Worm (Caenorhabditis elegans) whole organism, L4 larva: ENCODE data around the gene Y77E11A.12.
A peak's percentile ranks its signal among the peaks of the same experiment; 100 is the strongest.

ENCODE experiments used
- F10B5.3 ChIP-seq: sonication (generic microtip); optimal IDR thresholded peaks from 2 replicates; lab custom pipeline; 2016; ENCODE audit warnings: mild to moderate bottlenecking, missing genetic modification characterization, missing compliant biosample characterization
- F37D6.2 ChIP-seq: sonication (generic microtip); optimal IDR thresholded peaks from 2 replicates; lab custom pipeline; 2016; ENCODE audit warnings: mild to moderate bottlenecking, missing genetic modification characterization, missing compliant biosample characterization
- R02D3.7 ChIP-seq: fragments of 150-350 bp; sonication (generic microtip); optimal IDR thresholded peaks from 3 replicates; lab custom pipeline; 2014; ENCODE audit warnings: missing biosample characterization, missing genetic modification characterization
- T20F7.1 ChIP-seq: fragments of 200-800 bp; sonication (Bioruptor generic); optimal IDR thresholded peaks from 2 replicates; lab custom pipeline; 2018; ENCODE audit warnings: mild to moderate bottlenecking, missing genetic modification characterization, missing compliant biosample characterization
- T26A8.4 ChIP-seq: fragments of 200-800 bp; sonication (Bioruptor generic); IDR thresholded peaks from 2 replicates; pipeline ENCODE4 v1.3.6; 2022; ENCODE audit warnings: missing genetic modification characterization, missing compliant biosample characterization
- Y48G9A.11 ChIP-seq: fragments of 200-800 bp; sonication (Bioruptor generic); IDR thresholded peaks from 2 replicates; pipeline ENCODE4 v1.3.6; 2022; ENCODE audit warnings: missing genetic modification reagents, missing genetic modification characterization, missing compliant biosample characterization
- ZK337.2 ChIP-seq: fragments of 200-800 bp; sonication (Bioruptor generic); IDR thresholded peaks from 2 replicates; pipeline ENCODE4 v1.3.6; 2022; ENCODE audit warnings: missing genetic modification reagents, missing genetic modification characterization, missing compliant biosample characterization
- aha-1 ChIP-seq: fragments of 150-350 bp; peaks from one replicate; lab custom pipeline; 2014; ENCODE audit warnings: missing biosample characterization, missing genetic modification characterization
- ama-1 ChIP-seq: fragments of 150-350 bp; optimal IDR thresholded peaks from 2 replicates; lab custom pipeline; 2014; ENCODE audit warnings: inconsistent platforms, mixed read lengths
- arid-1 ChIP-seq: fragments of 200-800 bp; sonication (Bioruptor generic); conservative IDR thresholded peaks from 2 replicates; pipeline ENCODE4 v1.3.6; 2022; ENCODE audit warnings: missing genetic modification reagents, missing genetic modification characterization, missing compliant biosample characterization
- attf-4 ChIP-seq: sonication (generic microtip); optimal IDR thresholded peaks from 3 replicates; lab custom pipeline; 2017; ENCODE audit warnings: missing biosample characterization, missing genetic modification characterization
- ceh-44 ChIP-seq: fragments of 200-800 bp; sonication (Bioruptor generic); IDR thresholded peaks from 2 replicates; pipeline ENCODE4 v1.3.6; 2022; ENCODE audit warnings: missing genetic modification reagents, missing genetic modification characterization, missing compliant biosample characterization
- ceh-62 ChIP-seq: sonication (generic microtip); optimal IDR thresholded peaks from 2 replicates; lab custom pipeline; 2017; ENCODE audit warnings: missing biosample characterization, missing genetic modification characterization
- ceh-82 ChIP-seq: sonication (generic microtip); optimal IDR thresholded peaks from 2 replicates; lab custom pipeline; 2017; ENCODE audit warnings: missing biosample characterization, missing genetic modification characterization
- ctbp-1 ChIP-seq: fragments of 200-800 bp; sonication (Bioruptor generic); IDR thresholded peaks from 2 replicates; pipeline ENCODE4 v1.3.6; 2022; ENCODE audit warnings: missing genetic modification reagents, missing genetic modification characterization, missing compliant biosample characterization
- daf-16 ChIP-seq, 3 experiments: sonication (generic microtip); optimal IDR thresholded peaks; 2 replicates each; lab custom pipeline; 2016 to 2017; ENCODE audit warnings: missing genetic modification characterization in 3 of 3, missing genetic modification reagents in 3 of 3, mild to moderate bottlenecking in 2 of 3, missing compliant biosample characterization in 2 of 3, missing biosample characterization in 1 of 3, moderate library complexity in 1 of 3
- daf-8 ChIP-seq: fragments of 200-800 bp; sonication (Bioruptor generic); IDR thresholded peaks from 2 replicates; pipeline ENCODE4 v1.3.6; 2022; ENCODE audit warnings: missing genetic modification characterization, missing compliant biosample characterization
- dmd-6 ChIP-seq: fragments of 200-800 bp; sonication (Bioruptor generic); IDR thresholded peaks from 2 replicates; pipeline ENCODE4 v1.3.6; 2022; ENCODE audit warnings: missing genetic modification reagents, missing genetic modification characterization, missing compliant biosample characterization
- dmd-9 ChIP-seq: fragments of 200-800 bp; sonication (Bioruptor generic); IDR thresholded peaks from 2 replicates; pipeline ENCODE4 v1.3.6; 2022; ENCODE audit warnings: missing genetic modification reagents, missing genetic modification characterization, missing compliant biosample characterization
- duxl-1 ChIP-seq: sonication (generic microtip); optimal IDR thresholded peaks from 2 replicates; lab custom pipeline; 2016; ENCODE audit warnings: mild to moderate bottlenecking, missing genetic modification characterization, moderate library complexity, missing compliant biosample characterization; ENCODE audit not compliant: poor library complexity
- fkh-10 ChIP-seq: fragments of 150-350 bp; optimal IDR thresholded peaks from 2 replicates; lab custom pipeline; 2014; ENCODE audit warnings: missing biosample characterization, missing genetic modification reagents, missing genetic modification characterization
- hif-1 ChIP-seq, 2 experiments: sonication (generic microtip); optimal IDR thresholded peaks; 2 replicates each; lab custom pipeline; 2016 to 2017; ENCODE audit warnings: missing compliant biosample characterization in 2 of 2, missing genetic modification characterization in 2 of 2, missing genetic modification reagents in 2 of 2, missing genotype in 2 of 2, mild to moderate bottlenecking in 1 of 2
- hlh-11 ChIP-seq: fragments of 200-800 bp; sonication (Bioruptor generic); optimal IDR thresholded peaks from 2 replicates; lab custom pipeline; 2018; ENCODE audit warnings: mild to moderate bottlenecking, missing genetic modification characterization, missing compliant biosample characterization
- hlh-30 ChIP-seq: sonication (generic microtip); optimal IDR thresholded peaks from 2 replicates; lab custom pipeline; 2017; ENCODE audit warnings: antibody characterized with exemption, mild to moderate bottlenecking, missing genetic modification characterization, missing compliant biosample characterization; ENCODE audit not compliant: insufficient read depth
- jun-1 ChIP-seq: fragments of 150-350 bp; optimal IDR thresholded peaks from 2 replicates; lab custom pipeline; 2014; ENCODE audit warnings: missing biosample characterization, missing genetic modification reagents, missing genetic modification characterization
- madf-9 ChIP-seq: fragments of 200-800 bp; sonication (Bioruptor generic); conservative IDR thresholded peaks from 2 replicates; pipeline ENCODE4 v1.3.6; 2022; ENCODE audit warnings: missing genetic modification reagents, missing genetic modification characterization, missing compliant biosample characterization
- mdl-1 ChIP-seq, 2 experiments: fragments of 150-350 bp in 1 of 2; sonication (generic microtip) in 1 of 2; optimal IDR thresholded peaks; 2 replicates each; lab custom pipeline; 2014 to 2017; ENCODE audit warnings: missing biosample characterization in 2 of 2, missing genetic modification characterization in 2 of 2
- mxl-3 ChIP-seq: fragments of 200-800 bp; sonication (Bioruptor generic); optimal IDR thresholded peaks from 2 replicates; lab custom pipeline; 2018; ENCODE audit warnings: mild to moderate bottlenecking, missing genetic modification characterization, missing compliant biosample characterization
- nhr-111 ChIP-seq: fragments of 200-800 bp; sonication (Bioruptor generic); optimal IDR thresholded peaks from 2 replicates; lab custom pipeline; 2018; ENCODE audit warnings: mild to moderate bottlenecking, missing genetic modification characterization, missing compliant biosample characterization
- nhr-25 ChIP-seq: sonication (generic microtip); optimal IDR thresholded peaks from 2 replicates; lab custom pipeline; 2017; ENCODE audit warnings: missing genetic modification characterization, mild to moderate bottlenecking, missing compliant biosample characterization, antibody characterized with exemption, moderate library complexity, borderline replicate concordance; ENCODE audit not compliant: insufficient read depth
- nhr-28 ChIP-seq: fragments of 150-350 bp; optimal IDR thresholded peaks from 2 replicates; lab custom pipeline; 2014; ENCODE audit warnings: missing biosample characterization, missing genetic modification characterization
- nhr-42 ChIP-seq: fragments of 200-800 bp; sonication (Bioruptor generic); IDR thresholded peaks from 2 replicates; pipeline ENCODE4 v1.3.6; 2022; ENCODE audit warnings: missing genetic modification characterization, missing compliant biosample characterization
- nhr-6 ChIP-seq: fragments of 150-350 bp; optimal IDR thresholded peaks from 2 replicates; lab custom pipeline; 2014; ENCODE audit warnings: missing biosample characterization, missing genetic modification characterization
- nhr-76 ChIP-seq: fragments of 150-350 bp; optimal IDR thresholded peaks from 2 replicates; lab custom pipeline; 2014; ENCODE audit warnings: missing biosample characterization, missing genetic modification characterization
- pha-4 ChIP-seq, 2 experiments: fragments of 150-350 bp in 1 of 2; fragments of 200-800 bp in 1 of 2; sonication (Bioruptor generic) in 1 of 2; IDR thresholded peaks in 1 of 2; optimal IDR thresholded peaks in 1 of 2; 2 replicates each; pipeline versions ENCODE4 v1.3.6 to Lab custom; 2014 to 2022; ENCODE audit warnings: missing genetic modification characterization in 2 of 2, missing genetic modification reagents in 2 of 2, missing biosample characterization in 1 of 2, missing compliant biosample characterization in 1 of 2
- pqm-1 ChIP-seq: sonication (generic microtip); optimal IDR thresholded peaks from 2 replicates; lab custom pipeline; 2017; ENCODE audit warnings: missing biosample characterization, missing genetic modification characterization
- rbr-2 ChIP-seq: sonication (generic microtip); optimal IDR thresholded peaks from 2 replicates; lab custom pipeline; 2016; ENCODE audit warnings: missing genotype, missing genetic modification characterization, missing compliant biosample characterization
- sdz-12 ChIP-seq: fragments of 200-800 bp; sonication (Bioruptor generic); optimal IDR thresholded peaks from 2 replicates; lab custom pipeline; 2018; ENCODE audit warnings: mild to moderate bottlenecking, missing genetic modification characterization, missing compliant biosample characterization
- set-16 ChIP-seq: fragments of 200-800 bp; sonication (Bioruptor generic); IDR thresholded peaks from 2 replicates; pipeline ENCODE4 v1.3.6; 2022; ENCODE audit warnings: missing genetic modification reagents, missing genetic modification characterization, missing compliant biosample characterization
- snpc-4 ChIP-seq: fragments of 150-350 bp; optimal IDR thresholded peaks from 2 replicates; lab custom pipeline; 2014; ENCODE audit warnings: missing biosample characterization, missing genetic modification characterization
- spr-1 ChIP-seq: sonication (generic microtip); optimal IDR thresholded peaks from 2 replicates; lab custom pipeline; 2016; ENCODE audit warnings: mild to moderate bottlenecking, missing genetic modification characterization, missing compliant biosample characterization
- tag-97 ChIP-seq: fragments of 200-800 bp; sonication (Bioruptor generic); IDR thresholded peaks from 2 replicates; pipeline ENCODE4 v1.3.6; 2022; ENCODE audit warnings: missing genetic modification characterization, missing compliant biosample characterization
- unc-130 ChIP-seq: sonication (generic microtip); optimal IDR thresholded peaks from 2 replicates; lab custom pipeline; 2016; ENCODE audit warnings: missing genetic modification reagents, missing genetic modification characterization, missing compliant biosample characterization
- unc-39 ChIP-seq: sonication (generic microtip); optimal IDR thresholded peaks from 2 replicates; lab custom pipeline; 2017; ENCODE audit warnings: missing biosample characterization, missing genetic modification characterization
- unc-62 ChIP-seq, 3 experiments: fragments of 150-350 bp in 1 of 3; sonication (generic microtip); optimal IDR thresholded peaks in 2 of 3; peaks in 1 of 3; 1 replicate in 1 of 3; 2 replicates in 2 of 3; lab custom pipeline; 2014 to 2017; ENCODE audit warnings: missing biosample characterization in 3 of 3, missing genetic modification characterization in 3 of 3, missing genetic modification reagents in 3 of 3, missing genotype in 1 of 3
- zag-1 ChIP-seq: fragments of 150-350 bp; optimal IDR thresholded peaks from 2 replicates; lab custom pipeline; 2014; ENCODE audit warnings: missing biosample characterization, missing genetic modification characterization
- zip-2 ChIP-seq: fragments of 150-350 bp; optimal IDR thresholded peaks from 2 replicates; lab custom pipeline; 2014; ENCODE audit warnings: missing biosample characterization, missing genetic modification characterization
- ztf-7 ChIP-seq: fragments of 150-350 bp; optimal IDR thresholded peaks from 2 replicates; lab custom pipeline; 2014; ENCODE audit warnings: missing biosample characterization, missing genetic modification characterization

The Y77E11A.12 gene

ce11 chrIV:1419795-1420509 is 55.0 kb downstream of the Y77E11A.12 start, which contains the start of gene Y77E11A.7 (continued):
- TF ChIP-seq unc-130 (peak; percentile 67), unc-62 (GFP tag; optimal IDR thresholded peaks at IDR 0.05 in 1 of 2; lab: Kevin White, UChicago) (peak in 1 of 2 experiments; percentile 45), unc-62 (tag; optimal IDR thresholded peaks at IDR 0.05; lab: Kevin White, UChicago) (no peak), nhr-6 (peak; percentile 70), ceh-82 (no peak), T26A8.4 (no peak), hlh-11 (tag; lab: Kevin White, UChicago) (peak; percentile 94), hlh-30 (peak; percentile 99), madf-9 (GFP tag; lab: Robert Waterston, UW) (peak; percentile 93), F37D6.2 (tag; lab: Kevin White, UChicago) (peak; percentile 62), duxl-1 (tag; lab: Kevin White, UChicago) (no peak), arid-1 (GFP tag; lab: Robert Waterston, UW) (peak; percentile 37; the same call in 1 of the 2 replicates), spr-1 (tag; lab: Kevin White, UChicago) (peak; percentile 11), attf-4 (tag; lab: Kevin White, UChicago) (no peak), set-16 (GFP tag; lab: Robert Waterston, UW) (peak; percentile 77), nhr-76 (tag; lab: Kevin White, UChicago) (no peak), zag-1 (tag; lab: Kevin White, UChicago) (no peak), fkh-10 (peak; percentile 92), tag-97 (no peak), ZK337.2 (GFP tag; lab: Robert Waterston, UW) (no peak), daf-8 (GFP tag; lab: Robert Waterston, UW) (no peak), dmd-6 (GFP tag; lab: Robert Waterston, UW) (peak; percentile 85), dmd-9 (GFP tag; lab: Robert Waterston, UW) (peak; percentile 60; the same call in 1 of the 2 replicates), sdz-12 (no peak), mdl-1 (tag; optimal IDR thresholded peaks at IDR 0.05; lab: Kevin White, UChicago) (peak; percentile 72 to 88), zip-2 (tag; lab: Kevin White, UChicago) (no peak), snpc-4 (tag; lab: Kevin White, UChicago) (no peak), nhr-28 (peak; percentile 84), nhr-42 (GFP tag; lab: Robert Waterston, UW) (peak; percentile 60; the same call in 1 of the 2 replicates), pha-4 (GFP tag; IDR thresholded peaks at IDR 0.05; lab: Robert Waterston, UW) (no peak; the same call in 1 of the 2 replicates), pha-4 (tag; optimal IDR thresholded peaks at IDR 0.05; lab: Kevin White, UChicago) (no peak), ceh-62 (no peak), mxl-3 (GFP tag; lab: Kevin White, UChicago) (peak; percentile 88), nhr-25 (tag; lab: Kevin White, UChicago) (peak; percentile 58), jun-1 (tag; lab: Kevin White, UChicago) (peak; percentile 59), F10B5.3 (tag; lab: Kevin White, UChicago) (no peak), nhr-111 (GFP tag; lab: Kevin White, UChicago) (no peak), aha-1 (tag; lab: Kevin White, UChicago) (peak; percentile 99), hif-1 (tag; optimal IDR thresholded peaks at IDR 0.05; lab: Kevin White, UChicago) (peak in 1 of 2 experiments; percentile 92), pqm-1 (tag; lab: Kevin White, UChicago) (peak; percentile 43), R02D3.7 (peak; percentile 60), Y48G9A.11 (no peak; the same call in 1 of the 2 replicates), ama-1 (lab: Kevin White, UChicago) (peak; percentile 67), daf-16 (GFP tag; optimal IDR thresholded peaks at IDR 0.05; lab: Kevin White, UChicago) (no peak), daf-16 (tag; optimal IDR thresholded peaks at IDR 0.05; lab: Kevin White, UChicago) (peak; percentile 62), ztf-7 (tag; lab: Kevin White, UChicago) (no peak), ceh-44 (GFP tag; lab: Robert Waterston, UW) (0 out of 2 replicates have a peak, but pooled peaks have one; percentile 17), rbr-2 (peak; percentile 88), unc-39 (tag; lab: Kevin White, UChicago) (no peak), T20F7.1 (GFP tag; lab: Kevin White, UChicago) (no peak), ctbp-1 (no peak)
